Fruit fly (Drosophila melanogaster) S2 (cell line): Measurements from ENCODE around the gene Dad.

Experiments used
- CG8478 ChIP-seq: fragments of >200 bp; optimal IDR thresholded peaks from 2 replicates; lab custom pipeline; 2018
- CTCF ChIP-seq, 2 experiments: fragments of >200 bp; optimal IDR thresholded peaks; 2 replicates each; lab custom pipeline; 2018

dm6 chr3R:17080666-17081358 is 27.0 kb downstream of the Dad start:
- no peak for TF ChIP-seq CG8478 (lab: Kevin White, UChicago)
- no peak for TF ChIP-seq CTCF (optimal IDR thresholded peaks at IDR 0.05; lab: Kevin White, UChicago)
